Fruit fly (Drosophila melanogaster) whole organism, embryonic: ENCODE measurements around the gene CG13409.

ENCODE experiments used
- Ada2b ChIP-seq: fragments of 200-800 bp; sonication (Bioruptor generic); IDR thresholded peaks from 2 replicates; pipeline ENCODE4 v1.3.6; 2022; ENCODE audit warnings: missing biosample characterization, missing genetic modification characterization
- Aef1 ChIP-seq: fragments of 200-800 bp; sonication (Bioruptor generic); IDR thresholded peaks from 3 replicates; pipeline ENCODE4 v1.3.6; 2022; ENCODE audit warnings: missing biosample characterization, missing genetic modification characterization
- Atf-2 ChIP-seq: fragments of 200-800 bp; sonication (Bioruptor generic); optimal IDR thresholded peaks from 2 replicates; lab custom pipeline; 2016; ENCODE audit warnings: missing biosample characterization, missing genetic modification characterization
- Bdp1 ChIP-seq: fragments of 200-800 bp; sonication (Bioruptor generic); optimal IDR thresholded peaks from 3 replicates; lab custom pipeline; 2016; ENCODE audit warnings: missing biosample characterization, missing genetic modification characterization
- Bteb2 ChIP-seq: fragments of 200-800 bp; sonication (Bioruptor generic); optimal IDR thresholded peaks from 2 replicates; lab custom pipeline; 2016; ENCODE audit warnings: missing biosample characterization, missing genetic modification characterization
- CG10209 ChIP-seq: fragments of 200-800 bp; sonication (Bioruptor generic); optimal IDR thresholded peaks from 3 replicates; lab custom pipeline; 2017; ENCODE audit warnings: missing biosample characterization, mild to moderate bottlenecking, missing genetic modification characterization, missing genetic modification reagents
- CG11398 ChIP-seq: fragments of 200-800 bp; sonication (Bioruptor generic); optimal IDR thresholded peaks from 2 replicates; lab custom pipeline; 2016; ENCODE audit warnings: missing biosample characterization, missing genetic modification characterization
- CG12104 ChIP-seq: fragments of 200-800 bp; sonication (Bioruptor generic); optimal IDR thresholded peaks from 3 replicates; lab custom pipeline; 2016; ENCODE audit warnings: missing biosample characterization, missing genetic modification characterization
- CG12659 ChIP-seq: fragments of 200-800 bp; sonication (Bioruptor generic); optimal IDR thresholded peaks from 3 replicates; lab custom pipeline; 2017; ENCODE audit warnings: mild to moderate bottlenecking, missing biosample characterization, missing genetic modification reagents, missing genetic modification characterization
- CG13424 ChIP-seq: fragments of 200-800 bp; sonication (Bioruptor generic); optimal IDR thresholded peaks from 2 replicates; lab custom pipeline; 2019; ENCODE audit warnings: missing biosample characterization, mild to moderate bottlenecking, missing genetic modification characterization, moderate library complexity
- CG14014 ChIP-seq: fragments of 200-800 bp; sonication (Bioruptor generic); IDR thresholded peaks from 2 replicates; pipeline ENCODE4 v1.3.6; 2022; ENCODE audit warnings: missing biosample characterization, missing genetic modification characterization
- CG14710 ChIP-seq: fragments of 200-800 bp; sonication (Bioruptor generic); optimal IDR thresholded peaks from 3 replicates; lab custom pipeline; 2019; ENCODE audit warnings: missing biosample characterization, mild to moderate bottlenecking, missing genetic modification characterization, moderate library complexity
- CG17912 ChIP-seq: fragments of 200-800 bp; sonication (Bioruptor generic); optimal IDR thresholded peaks from 2 replicates; lab custom pipeline; 2018; ENCODE audit warnings: missing biosample characterization, mild to moderate bottlenecking, missing genetic modification characterization
- CG18764 ChIP-seq: fragments of 200-800 bp; sonication (Bioruptor generic); optimal IDR thresholded peaks from 3 replicates; lab custom pipeline; 2016; ENCODE audit warnings: missing biosample characterization, missing genetic modification characterization
- CG2120 ChIP-seq: fragments of 200-800 bp; sonication (Bioruptor generic); optimal IDR thresholded peaks from 3 replicates; lab custom pipeline; 2016; ENCODE audit warnings: missing biosample characterization, missing genetic modification characterization
- CG31365 ChIP-seq: fragments of 200-800 bp; sonication (Bioruptor generic); optimal IDR thresholded peaks from 2 replicates; lab custom pipeline; 2018; ENCODE audit warnings: missing biosample characterization, mild to moderate bottlenecking, missing genetic modification characterization
- CG32767 ChIP-seq: fragments of 200-800 bp; sonication (Bioruptor generic); IDR thresholded peaks from 2 replicates; pipeline ENCODE4 v1.3.6; 2022; ENCODE audit warnings: missing biosample characterization, missing genetic modification characterization
- CG3995 ChIP-seq: fragments of 200-800 bp; sonication (Bioruptor generic); optimal IDR thresholded peaks from 3 replicates; lab custom pipeline; 2016; ENCODE audit warnings: missing biosample characterization, missing genetic modification characterization
- CG4820 ChIP-seq: fragments of 200-800 bp; sonication (Bioruptor generic); optimal IDR thresholded peaks from 3 replicates; lab custom pipeline; 2016; ENCODE audit warnings: missing biosample characterization, missing genetic modification characterization
- CG8281 ChIP-seq: fragments of 200-800 bp; sonication (Bioruptor generic); optimal IDR thresholded peaks from 2 replicates; lab custom pipeline; 2018; ENCODE audit warnings: missing biosample characterization, mild to moderate bottlenecking, missing genetic modification characterization, moderate library complexity
- CG9797 ChIP-seq: fragments of 200-800 bp; sonication (Bioruptor generic); optimal IDR thresholded peaks from 3 replicates; lab custom pipeline; 2018; ENCODE audit warnings: missing biosample characterization, mild to moderate bottlenecking, missing genetic modification characterization
- D ChIP-seq, 2 experiments: fragments of 200-800 bp in 1 of 2; fragments of >200 bp in 1 of 2; sonication (Bioruptor generic) in 1 of 2; optimal IDR thresholded peaks; 2 replicates in 1 of 2; 3 replicates in 1 of 2; lab custom pipeline; 2017; ENCODE audit warnings: mild to moderate bottlenecking in 1 of 2, missing biosample characterization in 1 of 2, missing genetic modification characterization in 1 of 2, missing genetic modification reagents in 1 of 2
- Dad ChIP-seq: fragments of 200-800 bp; sonication (Bioruptor generic); optimal IDR thresholded peaks from 3 replicates; lab custom pipeline; 2016; ENCODE audit warnings: missing biosample characterization, missing genetic modification characterization
- NfI ChIP-seq: fragments of 200-800 bp; sonication (Bioruptor generic); optimal IDR thresholded peaks from 3 replicates; lab custom pipeline; 2018; ENCODE audit warnings: missing biosample characterization, mild to moderate bottlenecking, missing genetic modification characterization, moderate library complexity
- Oaz ChIP-seq: fragments of 200-800 bp; sonication (Bioruptor generic); IDR thresholded peaks from 2 replicates; pipeline ENCODE4 v1.3.6; 2022; ENCODE audit warnings: missing biosample characterization, missing genetic modification characterization
- Pdp1 ChIP-seq, 2 experiments: fragments of 200-800 bp; sonication (Bioruptor generic); optimal IDR thresholded peaks; 3 replicates each; lab custom pipeline; 2016; ENCODE audit warnings: missing biosample characterization in 2 of 2, missing genetic modification characterization in 2 of 2, mild to moderate bottlenecking in 1 of 2, moderate library complexity in 1 of 2
- Usf ChIP-seq: fragments of 200-800 bp; sonication (Bioruptor generic); optimal IDR thresholded peaks from 2 replicates; lab custom pipeline; 2017; ENCODE audit warnings: missing genotype, missing biosample characterization, missing genetic modification characterization
- Vsx1 ChIP-seq: fragments of 200-800 bp; sonication (Bioruptor generic); optimal IDR thresholded peaks from 2 replicates; lab custom pipeline; 2017; ENCODE audit warnings: missing biosample characterization, mild to moderate bottlenecking, missing genetic modification characterization, missing genetic modification reagents
- Xrp1 ChIP-seq: fragments of 200-800 bp; sonication (Bioruptor generic); IDR thresholded peaks from 2 replicates; pipeline ENCODE4 v1.3.6; 2022; ENCODE audit warnings: missing biosample characterization, missing genetic modification characterization
- ac ChIP-seq: fragments of 200-800 bp; sonication (Bioruptor generic); optimal IDR thresholded peaks from 3 replicates; lab custom pipeline; 2017; ENCODE audit warnings: missing biosample characterization, mild to moderate bottlenecking, missing genetic modification characterization
- ara ChIP-seq: fragments of 200-800 bp; sonication (Bioruptor generic); IDR thresholded peaks from 2 replicates; pipeline ENCODE4 v1.3.6; 2022; ENCODE audit warnings: missing biosample characterization, missing genetic modification characterization
- ato ChIP-seq: fragments of 200-800 bp; sonication (Bioruptor generic); IDR thresholded peaks from 2 replicates; pipeline ENCODE4 v1.3.6; 2022; ENCODE audit warnings: missing biosample characterization, missing genetic modification characterization; ENCODE audit not compliant: partially characterized antibody
- az2 ChIP-seq: fragments of 200-800 bp; sonication (Bioruptor generic); optimal IDR thresholded peaks from 3 replicates; lab custom pipeline; 2016; ENCODE audit warnings: missing biosample characterization, missing genetic modification characterization
- bsh ChIP-seq, 2 experiments: fragments of 200-800 bp; sonication (Bioruptor generic); optimal IDR thresholded peaks; 2 replicates each; lab custom pipeline; 2017 to 2018; ENCODE audit warnings: mild to moderate bottlenecking in 2 of 2, missing biosample characterization in 2 of 2, missing genetic modification characterization in 2 of 2, moderate library complexity in 1 of 2
- cas ChIP-seq: fragments of 200-800 bp; sonication (Bioruptor generic); IDR thresholded peaks from 2 replicates; pipeline ENCODE4 v1.3.6; 2022; ENCODE audit warnings: missing biosample characterization, missing genetic modification characterization
- cato ChIP-seq: fragments of 200-800 bp; sonication (Bioruptor generic); optimal IDR thresholded peaks from 2 replicates; lab custom pipeline; 2016; ENCODE audit warnings: missing biosample characterization, missing genetic modification characterization, borderline replicate concordance
- chn ChIP-seq: fragments of 200-800 bp; sonication (Bioruptor generic); optimal IDR thresholded peaks from 2 replicates; lab custom pipeline; 2016; ENCODE audit warnings: missing biosample characterization, missing genetic modification characterization
- crc ChIP-seq: fragments of 200-800 bp; sonication (Bioruptor generic); optimal IDR thresholded peaks from 2 replicates; lab custom pipeline; 2016; ENCODE audit warnings: missing biosample characterization, missing genetic modification characterization
- cwo ChIP-seq: fragments of 200-800 bp; sonication (Bioruptor generic); optimal IDR thresholded peaks from 3 replicates; lab custom pipeline; 2017; ENCODE audit warnings: missing biosample characterization, missing genetic modification characterization, mild to moderate bottlenecking, moderate library complexity, missing genetic modification reagents
- en ChIP-seq: fragments of 200-800 bp; sonication (Bioruptor generic); optimal IDR thresholded peaks from 2 replicates; lab custom pipeline; 2016; ENCODE audit warnings: missing biosample characterization, missing genetic modification characterization
- fru ChIP-seq: fragments of >200 bp; optimal IDR thresholded peaks from 2 replicates; lab custom pipeline; 2017
- jing ChIP-seq: fragments of 200-800 bp; sonication (Bioruptor generic); optimal IDR thresholded peaks from 2 replicates; lab custom pipeline; 2018; ENCODE audit warnings: missing biosample characterization, mild to moderate bottlenecking, missing genetic modification characterization
- lola ChIP-seq, 3 experiments: fragments of >200 bp in 2 of 3; fragments of 200-800 bp in 1 of 3; sonication (Bioruptor generic) in 1 of 3; optimal IDR thresholded peaks; 2 replicates each; lab custom pipeline; 2017 to 2019; ENCODE audit warnings: missing biosample characterization in 3 of 3, missing genetic modification characterization in 3 of 3, mild to moderate bottlenecking in 1 of 3, moderate library complexity in 1 of 3
- oc ChIP-seq: fragments of 200-800 bp; sonication (Bioruptor generic); optimal IDR thresholded peaks from 2 replicates; lab custom pipeline; 2018; ENCODE audit warnings: missing biosample characterization, mild to moderate bottlenecking, missing genetic modification characterization, moderate library complexity
- pan ChIP-seq, 4 experiments: fragments of >200 bp in 3 of 4; fragments of 200-800 bp in 1 of 4; sonication (Bioruptor generic) in 1 of 4; optimal IDR thresholded peaks in 3 of 4; IDR thresholded peaks in 1 of 4; 2 replicates each; pipeline versions ENCODE4 v1.3.6 to Lab custom; 2017 to 2022; ENCODE audit warnings: missing biosample characterization in 2 of 4, missing genetic modification characterization in 2 of 4, mixed read lengths in 1 of 4
- psq ChIP-seq: fragments of 200-800 bp; sonication (Bioruptor generic); optimal IDR thresholded peaks from 2 replicates; lab custom pipeline; 2017; ENCODE audit warnings: missing biosample characterization, missing genetic modification characterization
- salm ChIP-seq: fragments of 200-800 bp; sonication (Bioruptor generic); optimal IDR thresholded peaks from 2 replicates; lab custom pipeline; 2018; ENCODE audit warnings: missing biosample characterization, mild to moderate bottlenecking, missing genetic modification characterization
- sisA ChIP-seq: fragments of 200-800 bp; sonication (Bioruptor generic); IDR thresholded peaks from 2 replicates; pipeline ENCODE4 v1.3.6; 2022; ENCODE audit warnings: missing biosample characterization, missing genetic modification characterization

Gene CG13409

DNA sequence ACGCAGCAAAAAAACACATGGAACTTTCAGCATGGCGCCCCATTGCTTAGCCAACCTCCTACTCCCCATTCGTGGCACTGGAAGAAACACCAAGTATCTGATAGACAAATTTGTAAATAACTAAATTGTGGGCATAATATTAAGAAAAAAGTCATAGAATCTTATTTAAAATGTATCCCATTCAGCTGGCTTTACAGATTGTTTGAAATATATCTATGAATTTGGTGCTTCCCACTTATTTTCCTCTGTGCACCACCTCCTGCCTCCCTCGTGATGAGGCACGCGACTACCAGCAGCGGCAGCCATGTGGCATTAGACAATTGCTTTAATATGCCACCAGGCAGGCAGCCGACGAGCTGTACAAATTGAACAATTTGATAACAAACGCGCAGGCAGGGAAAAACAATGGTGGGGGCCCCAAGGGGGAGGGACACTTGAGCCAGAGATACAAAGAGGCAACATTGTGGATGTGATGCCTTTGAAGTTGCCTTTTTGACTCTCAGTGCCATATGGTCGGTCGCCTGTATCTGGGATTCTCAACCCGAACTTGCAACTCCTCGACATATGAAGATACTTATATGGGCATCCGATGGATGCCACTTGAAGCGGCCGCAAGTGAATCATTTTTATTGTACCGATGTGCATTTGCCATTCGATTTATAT is 17.6 kb upstream of the CG13409 start (continued):
- peak; percentile 59 for TF ChIP-seq CG12104
- peak; percentile 72 for TF ChIP-seq CG14014 (GFP tag; lab: Robert Waterston, UW)
- peak; percentile 81 for TF ChIP-seq Aef1 (GFP tag; lab: Robert Waterston, UW)
- TF ChIP-seq Usf (GFP tag; lab: Kevin White, UChicago) = no peak
- peak; percentile 79 for TF ChIP-seq az2 (GFP tag; lab: Kevin White, UChicago)
- peak; percentile 28 for TF ChIP-seq Dad (GFP tag; lab: Kevin White, UChicago)
- peak; percentile 75 for TF ChIP-seq CG10209 (GFP tag; lab: Kevin White, UChicago)
- TF ChIP-seq CG12659 = peak; percentile 81
- TF ChIP-seq CG14710 (tag; lab: Kevin White, UChicago) = peak; percentile 62
- TF ChIP-seq ac (GFP tag; lab: Kevin White, UChicago) = peak; percentile 22
- TF ChIP-seq cas (GFP tag; lab: Robert Waterston, UW) = peak; percentile 37; the same call in 1 of the 2 replicates
- TF ChIP-seq crc (GFP tag; lab: Kevin White, UChicago) = peak; percentile 62
- peak; percentile 45 for TF ChIP-seq CG8281 (tag; lab: Kevin White, UChicago)
- peak; percentile 77 for TF ChIP-seq chn (GFP tag; lab: Kevin White, UChicago)
- no peak for TF ChIP-seq pan (optimal IDR thresholded peaks at IDR 0.05; lab: Kevin White, UChicago)
- peak in 1 of 2 experiments; percentile 87 for TF ChIP-seq pan (GFP tag; optimal IDR thresholded peaks at IDR 0.05 in 1 of 2, IDR thresholded peaks at IDR 0.05 in 1 of 2)
- peak; percentile 39 for TF ChIP-seq Atf-2 (GFP tag; lab: Kevin White, UChicago)
- peak; percentile 63 for TF ChIP-seq CG4820
- TF ChIP-seq Ada2b (GFP tag; lab: Robert Waterston, UW) = peak; percentile 83
- TF ChIP-seq Bteb2 = peak; percentile 77
- TF ChIP-seq ara = peak; percentile 74; the same call in 1 of the 2 replicates
- peak; percentile 45 to 87 for TF ChIP-seq bsh (GFP tag; optimal IDR thresholded peaks at IDR 0.05; lab: Kevin White, UChicago)
- no peak for TF ChIP-seq fru
- TF ChIP-seq CG11398 (GFP tag; lab: Kevin White, UChicago) = peak; percentile 64
- TF ChIP-seq sisA (GFP tag; lab: Robert Waterston, UW) = peak; percentile 87
- peak; percentile 64 for TF ChIP-seq Oaz (GFP tag; lab: Robert Waterston, UW)
- peak; percentile 50 for TF ChIP-seq cato (GFP tag; lab: Kevin White, UChicago)
- TF ChIP-seq oc (tag; lab: Kevin White, UChicago) = peak; percentile 80
- peak; percentile 52 for TF ChIP-seq Bdp1
- TF ChIP-seq CG32767 (GFP tag; lab: Robert Waterston, UW) = peak; percentile 73
- no peak for TF ChIP-seq ato (GFP tag; lab: Robert Waterston, UW)
- peak; percentile 55 for TF ChIP-seq CG18764 (GFP tag; lab: Kevin White, UChicago)
- peak; percentile 47 for TF ChIP-seq Vsx1 (GFP tag; lab: Kevin White, UChicago)
- peak; percentile 59 for TF ChIP-seq en (GFP tag; lab: Kevin White, UChicago)
- TF ChIP-seq salm (tag; lab: Kevin White, UChicago) = peak; percentile 72
- peak; percentile 72 for TF ChIP-seq jing (GFP tag; lab: Kevin White, UChicago)
- peak; percentile 7 for TF ChIP-seq CG17912 (GFP tag; lab: Kevin White, UChicago)
- TF ChIP-seq CG2120 = peak; percentile 83
- TF ChIP-seq cwo = peak; percentile 96
- peak; percentile 49 for TF ChIP-seq CG31365
- TF ChIP-seq Xrp1 (GFP tag; lab: Robert Waterston, UW) = peak; percentile 86
- peak; percentile 72 for TF ChIP-seq NfI (GFP tag; lab: Kevin White, UChicago)
- peak; percentile 83 for TF ChIP-seq CG13424
- TF ChIP-seq CG3995 (GFP tag; lab: Kevin White, UChicago) = no peak
- no peak for TF ChIP-seq CG9797 (GFP tag; lab: Kevin White, UChicago)
- peak in 1 of 3 experiments; percentile 58 for TF ChIP-seq lola (GFP tag; optimal IDR thresholded peaks at IDR 0.05; lab: Kevin White, UChicago)
- TF ChIP-seq psq (GFP tag; lab: Kevin White, UChicago) = peak; percentile 8
- no peak for TF ChIP-seq D (optimal IDR thresholded peaks at IDR 0.05; lab: Kevin White, UChicago)
- peak; percentile 75 for TF ChIP-seq D (GFP tag; optimal IDR thresholded peaks at IDR 0.05; lab: Kevin White, UChicago)
- TF ChIP-seq Pdp1 (GFP tag; optimal IDR thresholded peaks at IDR 0.05; lab: Kevin White, UChicago) = peak; percentile 60 to 80
